Worm (Caenorhabditis elegans) whole organism, L2 larva: ENCODE results near the gene lys-2.

Experiments
- C34F6.9 ChIP-seq: fragments of 150-350 bp; optimal IDR thresholded peaks from 2 replicates; lab custom pipeline; 2014; ENCODE audit warnings: missing biosample characterization, missing genetic modification characterization
- F13H6.1 ChIP-seq: sonication (generic microtip); optimal IDR thresholded peaks from 2 replicates; lab custom pipeline; 2016; ENCODE audit warnings: missing genetic modification characterization, missing compliant biosample characterization
- R02D3.7 ChIP-seq: fragments of 150-350 bp; optimal IDR thresholded peaks from 2 replicates; lab custom pipeline; 2014; ENCODE audit warnings: missing biosample characterization, missing genetic modification characterization
- ZK546.5 ChIP-seq: sonication (generic microtip); optimal IDR thresholded peaks from 2 replicates; lab custom pipeline; 2017; ENCODE audit warnings: missing biosample characterization, missing genetic modification characterization
- alr-1 ChIP-seq: fragments of 150-350 bp; optimal IDR thresholded peaks from 2 replicates; lab custom pipeline; 2014; ENCODE audit warnings: missing biosample characterization, missing genetic modification characterization
- aly-2 ChIP-seq: fragments of 150-350 bp; optimal IDR thresholded peaks from 2 replicates; lab custom pipeline; 2014; ENCODE audit warnings: missing biosample characterization, missing genetic modification characterization
- ceh-16 ChIP-seq: fragments of 150-350 bp; optimal IDR thresholded peaks from 2 replicates; lab custom pipeline; 2014; ENCODE audit warnings: missing biosample characterization, missing genetic modification characterization
- ceh-82 ChIP-seq: fragments of 150-350 bp; optimal IDR thresholded peaks from 2 replicates; lab custom pipeline; 2014; ENCODE audit warnings: missing biosample characterization, missing genetic modification characterization
- crh-2 ChIP-seq: sonication (generic microtip); optimal IDR thresholded peaks from 2 replicates; lab custom pipeline; 2017; ENCODE audit warnings: missing biosample characterization, missing genetic modification characterization
- dmd-4 ChIP-seq: sonication (generic microtip); optimal IDR thresholded peaks from 2 replicates; lab custom pipeline; 2017; ENCODE audit warnings: missing biosample characterization, missing genetic modification characterization
- egl-27 ChIP-seq: sonication (generic microtip); optimal IDR thresholded peaks from 3 replicates; lab custom pipeline; 2017; ENCODE audit warnings: missing biosample characterization, missing genetic modification reagents, missing genetic modification characterization
- elt-1 ChIP-seq: fragments of 150-350 bp; optimal IDR thresholded peaks from 2 replicates; lab custom pipeline; 2014; ENCODE audit warnings: missing biosample characterization, missing genetic modification characterization
- elt-3 ChIP-seq: sonication (generic microtip); optimal IDR thresholded peaks from 2 replicates; lab custom pipeline; 2017; ENCODE audit warnings: missing biosample characterization, missing genetic modification characterization
- fos-1 ChIP-seq: fragments of 150-350 bp; optimal IDR thresholded peaks from 2 replicates; lab custom pipeline; 2014; ENCODE audit warnings: missing biosample characterization, missing genetic modification characterization
- lin-11 ChIP-seq: fragments of 150-350 bp; sonication (generic microtip); optimal IDR thresholded peaks from 2 replicates; lab custom pipeline; 2014; ENCODE audit warnings: missing biosample characterization, missing genetic modification characterization, inconsistent platforms, mixed read lengths
- lin-39 ChIP-seq: fragments of 150-350 bp; optimal IDR thresholded peaks from 2 replicates; lab custom pipeline; 2014; ENCODE audit warnings: missing biosample characterization, missing genetic modification reagents, missing genetic modification characterization
- lsy-2 ChIP-seq, 2 experiments: fragments of 150-350 bp in 1 of 2; sonication (generic microtip) in 1 of 2; optimal IDR thresholded peaks; 2 replicates each; lab custom pipeline; 2014 to 2017; ENCODE audit warnings: missing biosample characterization in 2 of 2, missing genetic modification characterization in 2 of 2
- mab-5 ChIP-seq: fragments of 150-350 bp; optimal IDR thresholded peaks from 2 replicates; lab custom pipeline; 2014; ENCODE audit warnings: missing biosample characterization, missing genetic modification characterization
- mbf-1 ChIP-seq: sonication (generic microtip); optimal IDR thresholded peaks from 2 replicates; lab custom pipeline; 2017; ENCODE audit warnings: missing biosample characterization, missing genetic modification characterization
- nhr-10 ChIP-seq: sonication (generic microtip); optimal IDR thresholded peaks from 2 replicates; lab custom pipeline; 2017; ENCODE audit warnings: missing biosample characterization, missing genetic modification characterization
- nhr-11 ChIP-seq: fragments of 150-350 bp; optimal IDR thresholded peaks from 2 replicates; lab custom pipeline; 2014; ENCODE audit warnings: missing biosample characterization, missing genetic modification characterization
- nhr-12 ChIP-seq: fragments of 150-350 bp; optimal IDR thresholded peaks from 2 replicates; lab custom pipeline; 2014; ENCODE audit warnings: missing biosample characterization, missing genetic modification characterization
- nhr-129 ChIP-seq: fragments of 150-350 bp; optimal IDR thresholded peaks from 2 replicates; lab custom pipeline; 2014; ENCODE audit warnings: missing biosample characterization, missing genetic modification characterization
- nhr-23 ChIP-seq: fragments of 150-350 bp; optimal IDR thresholded peaks from 2 replicates; lab custom pipeline; 2014; ENCODE audit warnings: missing biosample characterization, missing genetic modification reagents, missing genetic modification characterization
- nhr-6 ChIP-seq: fragments of 150-350 bp; optimal IDR thresholded peaks from 2 replicates; lab custom pipeline; 2014; ENCODE audit warnings: missing biosample characterization, missing genetic modification characterization
- nhr-77 ChIP-seq: fragments of 150-350 bp; optimal IDR thresholded peaks from 2 replicates; lab custom pipeline; 2014; ENCODE audit warnings: missing biosample characterization, missing genetic modification characterization
- peb-1 ChIP-seq: fragments of 150-350 bp; optimal IDR thresholded peaks from 2 replicates; lab custom pipeline; 2014; ENCODE audit warnings: missing biosample characterization, missing genetic modification characterization
- skn-1 ChIP-seq: sonication (generic microtip); optimal IDR thresholded peaks from 2 replicates; lab custom pipeline; 2017; ENCODE audit warnings: missing biosample characterization, missing genetic modification characterization
- sma-3 ChIP-seq: sonication (generic microtip); optimal IDR thresholded peaks from 2 replicates; lab custom pipeline; 2016; ENCODE audit warnings: missing genetic modification reagents, missing genetic modification characterization, missing compliant biosample characterization
- sma-9 ChIP-seq, 2 experiments: fragments of 150-350 bp in 1 of 2; sonication (generic microtip) in 1 of 2; optimal IDR thresholded peaks; 2 replicates each; lab custom pipeline; 2014 to 2016; ENCODE audit warnings: missing genetic modification characterization in 2 of 2, mild to moderate bottlenecking in 1 of 2, missing biosample characterization in 1 of 2, missing compliant biosample characterization in 1 of 2, missing genetic modification reagents in 1 of 2, moderate library complexity in 1 of 2
- snpc-4 ChIP-seq: fragments of 150-350 bp; optimal IDR thresholded peaks from 2 replicates; lab custom pipeline; 2014; ENCODE audit warnings: missing biosample characterization, missing genetic modification characterization
- unc-55 ChIP-seq: fragments of 150-350 bp; sonication (generic microtip); optimal IDR thresholded peaks from 3 replicates; lab custom pipeline; 2014; ENCODE audit warnings: missing biosample characterization, missing genetic modification reagents, missing genetic modification characterization
- unc-62 ChIP-seq: fragments of 150-350 bp; optimal IDR thresholded peaks from 2 replicates; lab custom pipeline; 2014; ENCODE audit warnings: missing biosample characterization, missing genetic modification reagents, missing genetic modification characterization
- zag-1 ChIP-seq: fragments of 150-350 bp; optimal IDR thresholded peaks from 2 replicates; lab custom pipeline; 2014; ENCODE audit warnings: missing biosample characterization, missing genetic modification characterization
- ztf-1 ChIP-seq: fragments of 200-800 bp; sonication (Bioruptor generic); conservative IDR thresholded peaks from 2 replicates; pipeline ENCODE4 v1.3.6; 2022; ENCODE audit warnings: missing genetic modification characterization, missing compliant biosample characterization
- ztf-11 ChIP-seq: sonication (generic microtip); optimal IDR thresholded peaks from 2 replicates; lab custom pipeline; 2017; ENCODE audit warnings: missing biosample characterization, missing genetic modification characterization

The lys-2 gene

DNA sequence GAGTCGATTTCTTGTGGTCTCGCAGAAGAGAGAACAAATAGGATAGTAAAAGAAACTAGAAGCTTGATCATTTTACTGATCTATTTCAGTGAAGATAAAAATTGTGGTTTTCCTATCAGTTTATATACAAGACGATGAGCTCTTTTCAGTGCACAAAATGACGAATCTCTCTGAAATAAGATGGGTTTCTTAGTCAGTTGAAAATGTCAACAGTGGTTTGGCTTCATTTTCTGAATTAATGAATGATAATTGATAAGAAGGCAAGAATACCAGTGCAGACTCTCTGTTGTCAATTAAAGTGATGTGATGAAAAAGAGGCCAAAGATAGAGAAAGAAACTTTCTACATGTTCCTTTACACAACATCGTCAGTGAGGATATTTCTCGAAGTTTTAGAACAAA lies at the start of gene lys-2:
Gene lys-2 (minus strand): TSS at position 101 of the 400 bp plus-strand sequence.
- TF ChIP-seq fos-1 (tag; lab: Kevin White, UChicago): peak; percentile 92
- TF ChIP-seq sma-9 (GFP tag; optimal IDR thresholded peaks at IDR 0.05; lab: Kevin White, UChicago): peak; percentile 66
- TF ChIP-seq sma-9 (tag; optimal IDR thresholded peaks at IDR 0.05; lab: Kevin White, UChicago): no peak
- peak; percentile 27 for TF ChIP-seq crh-2 (tag; lab: Kevin White, UChicago)
- no peak for TF ChIP-seq R02D3.7 (tag; lab: Kevin White, UChicago)

DNA sequence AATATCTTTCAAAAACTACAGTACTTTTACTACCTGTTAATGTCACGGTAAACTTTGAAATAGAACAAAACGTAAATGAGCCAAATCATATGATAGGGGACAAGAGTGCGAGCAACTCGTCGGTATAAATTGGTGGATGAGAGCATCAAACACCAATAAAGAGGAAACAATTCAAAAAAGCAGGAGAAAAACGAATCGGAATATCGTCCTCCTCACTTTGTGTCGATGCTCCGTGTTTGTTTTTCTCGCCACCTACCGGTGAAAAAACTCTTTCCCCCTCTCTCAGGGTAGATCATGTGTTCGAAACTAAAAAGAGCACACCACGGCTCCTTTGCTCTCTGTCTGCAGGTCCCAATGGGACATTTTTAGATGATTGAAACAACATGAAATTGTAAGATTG lies 46.8 kb upstream of the lys-2 start:
- TF ChIP-seq egl-27 (tag; lab: Kevin White, UChicago): no peak
- TF ChIP-seq zag-1 (tag; lab: Kevin White, UChicago): no peak
- peak; percentile 8 for TF ChIP-seq F13H6.1 (tag; lab: Kevin White, UChicago)
- TF ChIP-seq dmd-4 (tag; lab: Kevin White, UChicago): no peak
- no peak for TF ChIP-seq ceh-82 (tag; lab: Kevin White, UChicago)

DNA sequence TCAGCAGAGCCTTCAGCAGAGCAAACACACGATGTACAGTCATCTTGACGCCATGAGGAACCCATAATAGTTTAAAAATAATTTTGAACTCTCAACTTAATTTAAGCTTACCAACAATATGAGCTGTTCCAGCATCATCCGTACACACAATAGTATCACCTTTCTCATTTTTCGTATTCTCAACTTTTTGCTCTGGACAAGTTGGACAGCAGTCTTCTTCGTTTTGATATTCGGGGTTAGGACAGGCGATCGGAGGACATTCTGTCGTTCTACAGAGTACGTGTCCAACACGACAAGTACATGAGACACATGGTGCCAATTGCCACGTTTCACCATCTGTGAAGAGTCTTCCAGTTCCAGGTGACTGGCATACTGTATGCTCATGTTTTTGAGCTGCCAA lies 42.3 kb upstream of the lys-2 start:
- no peak for TF ChIP-seq unc-62 (GFP tag; lab: Kevin White, UChicago)
- TF ChIP-seq fos-1 (tag; lab: Kevin White, UChicago): no peak
- no peak for TF ChIP-seq C34F6.9 (tag; lab: Kevin White, UChicago)
- no peak for TF ChIP-seq aly-2 (tag; lab: Kevin White, UChicago)
- no peak for TF ChIP-seq lin-39
- TF ChIP-seq lin-11 (tag; lab: Kevin White, UChicago): no peak
- no peak for TF ChIP-seq lsy-2 (tag; optimal IDR thresholded peaks at IDR 0.05; lab: Kevin White, UChicago)
- no peak for TF ChIP-seq crh-2 (tag; lab: Kevin White, UChicago)
- no peak for TF ChIP-seq alr-1 (tag; lab: Kevin White, UChicago)
- no peak for TF ChIP-seq mab-5
- no peak for TF ChIP-seq nhr-12 (tag; lab: Kevin White, UChicago)
- TF ChIP-seq, all 48 proteins: peak for 0

DNA sequence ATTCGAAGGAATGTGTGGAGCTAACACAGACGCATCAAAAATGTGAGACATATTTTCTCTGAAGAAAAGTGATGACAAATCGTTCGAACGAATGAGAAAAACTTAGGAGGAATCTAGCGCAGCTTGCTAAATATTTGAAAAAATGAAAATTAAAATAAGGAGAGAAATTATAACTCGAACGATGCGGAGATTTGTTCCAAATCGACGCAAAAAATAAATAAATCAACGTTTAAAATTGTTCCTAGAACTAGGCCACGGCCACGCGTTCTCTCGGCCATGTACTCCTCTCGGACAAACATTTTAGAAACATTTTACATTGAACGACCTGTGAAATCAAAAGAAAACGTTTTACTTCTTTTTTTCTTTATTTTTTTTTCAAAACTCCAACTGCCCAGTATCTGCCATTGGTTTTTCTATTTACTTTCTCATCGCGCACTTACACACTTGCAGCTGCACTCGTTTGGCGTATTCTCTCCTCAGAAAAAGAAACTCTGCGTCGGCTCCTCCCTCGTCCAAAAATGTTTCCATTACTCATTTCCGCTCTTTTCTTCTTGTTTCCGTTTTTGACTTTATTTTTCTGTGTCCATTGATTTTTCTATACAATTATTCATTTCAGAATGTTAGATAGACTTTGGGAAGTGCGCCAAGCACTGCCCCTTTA lies 39.0 kb upstream of the lys-2 start, which contains the start of the genes gna-1 and B0024.13:
Gene gna-1 (minus strand): TSS at position 51 of the 661 bp plus-strand sequence.
Gene B0024.13 (plus strand): TSS at position 611 of the 661 bp plus-strand sequence.
- no peak for TF ChIP-seq mbf-1 (tag; lab: Kevin White, UChicago)
- no peak for TF ChIP-seq nhr-12 (tag; lab: Kevin White, UChicago)
- TF ChIP-seq lin-11 (tag; lab: Kevin White, UChicago): no peak
- TF ChIP-seq zag-1 (tag; lab: Kevin White, UChicago): no peak
- no peak for TF ChIP-seq mab-5
- no peak for TF ChIP-seq alr-1 (tag; lab: Kevin White, UChicago)
- no peak for TF ChIP-seq ZK546.5
- TF ChIP-seq ztf-1: no peak
- TF ChIP-seq fos-1 (tag; lab: Kevin White, UChicago): peak; percentile 34
- no peak for TF ChIP-seq ceh-16 (tag; lab: Kevin White, UChicago)
- no peak for TF ChIP-seq R02D3.7 (tag; lab: Kevin White, UChicago)
- TF ChIP-seq lin-39: no peak
- TF ChIP-seq nhr-77: no peak
- no peak for TF ChIP-seq egl-27 (tag; lab: Kevin White, UChicago)
- TF ChIP-seq nhr-6: no peak
- peak; percentile 52 for TF ChIP-seq F13H6.1 (tag; lab: Kevin White, UChicago)
- no peak for TF ChIP-seq elt-3 (tag; lab: Kevin White, UChicago)
- TF ChIP-seq sma-3 (GFP tag; lab: Kevin White, UChicago): peak; percentile 76
- peak; percentile 25 for TF ChIP-seq nhr-129 (tag; lab: Kevin White, UChicago)
- TF ChIP-seq nhr-10: no peak
- TF ChIP-seq snpc-4 (tag; lab: Kevin White, UChicago): peak; percentile 53
- TF ChIP-seq ztf-11 (tag; lab: Kevin White, UChicago): no peak
- TF ChIP-seq unc-55 (GFP tag; lab: Kevin White, UChicago): no peak
- TF ChIP-seq skn-1 (tag; lab: Kevin White, UChicago): no peak
- TF ChIP-seq sma-9 (GFP tag; optimal IDR thresholded peaks at IDR 0.05; lab: Kevin White, UChicago): peak; percentile 86
- TF ChIP-seq sma-9 (tag; optimal IDR thresholded peaks at IDR 0.05; lab: Kevin White, UChicago): no peak
- TF ChIP-seq C34F6.9 (tag; lab: Kevin White, UChicago): peak; percentile 69
- no peak for TF ChIP-seq peb-1 (tag; lab: Kevin White, UChicago)
- no peak for TF ChIP-seq nhr-23 (tag; lab: Kevin White, UChicago)
- no peak for TF ChIP-seq elt-1 (tag; lab: Kevin White, UChicago)
- no peak for TF ChIP-seq nhr-11
- peak; percentile 66 for TF ChIP-seq crh-2 (tag; lab: Kevin White, UChicago)
- no peak for TF ChIP-seq lsy-2 (tag; optimal IDR thresholded peaks at IDR 0.05; lab: Kevin White, UChicago)
- TF ChIP-seq, all 48 proteins: peak for 8
